Worm (Caenorhabditis elegans): Measurements from ENCODE around the gene hlh-12.

The hlh-12 gene

DNA sequence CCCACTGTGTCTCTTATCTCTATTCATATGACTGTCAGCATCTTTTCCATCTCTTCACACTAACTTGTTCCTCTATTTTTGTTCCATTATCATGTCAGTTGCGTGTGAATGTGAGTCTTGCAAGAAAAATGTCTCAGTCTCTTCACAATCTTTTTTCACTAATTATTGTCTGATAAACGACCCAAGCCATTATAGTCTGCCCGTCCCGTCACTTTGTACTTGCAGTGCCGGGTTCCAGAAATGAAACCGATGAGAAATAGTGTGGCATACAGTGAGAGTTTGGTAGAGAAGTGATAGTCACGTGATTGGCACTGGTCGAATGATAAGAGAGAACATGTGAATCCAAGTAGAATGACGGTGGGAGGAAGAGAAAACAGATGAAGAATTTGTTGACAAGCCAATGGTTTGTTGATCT is 48.4 kb upstream of the hlh-12 start (continued):
- TF ChIP-seq pbrm-1 (GFP tag; IDR thresholded peaks at IDR 0.05) (no peak; the same call in 1 of the 2 replicates), sptf-2 (GFP tag; optimal IDR thresholded peaks at IDR 0.05) (peak; percentile 22), F37B4.10 (GFP tag; IDR thresholded peaks at IDR 0.05) (0 out of 2 replicates have a peak, but pooled peaks have one; percentile 66), B0336.3 (GFP tag; IDR thresholded peaks at IDR 0.05) (peak; percentile 81), fkh-3 (tag; optimal IDR thresholded peaks at IDR 0.05) (no peak), nfya-2 (GFP tag; IDR thresholded peaks at IDR 0.05) (no peak), nhr-27 (tag; optimal IDR thresholded peaks at IDR 0.05) (no peak), ceh-40 (GFP tag; IDR thresholded peaks at IDR 0.05) (no peak), lin-54 (GFP tag; optimal IDR thresholded peaks at IDR 0.05) (peak; percentile 16), hlh-26 (GFP tag; conservative IDR thresholded peaks at IDR 0.05) (no peak), ztf-26 (tag; optimal IDR thresholded peaks at IDR 0.05) (peak; percentile 93), hrde-1 (tag; optimal IDR thresholded peaks at IDR 0.05; ENCODE audit: borderline replicate concordance) (no peak), mcd-1 (GFP tag; IDR thresholded peaks at IDR 0.05) (peak; percentile 36; the same call in 1 of the 2 replicates), ets-4 (GFP tag; optimal IDR thresholded peaks at IDR 0.05) (peak; percentile 97), mes-4 (tag; optimal IDR thresholded peaks at IDR 0.05) (no peak), ZK185.1 (tag; optimal IDR thresholded peaks at IDR 0.05; ENCODE audit: poor library complexity, severe bottlenecking) (peak; percentile 34), F57C9.4 (tag; optimal IDR thresholded peaks at IDR 0.05) (no peak), Y79H2A.3 (GFP tag; conservative IDR thresholded peaks at IDR 0.05) (0 out of 2 replicates have a peak, but pooled peaks have one; percentile 62), unc-130 (GFP tag; optimal IDR thresholded peaks at IDR 0.05) (no peak), dpff-1 (tag; optimal IDR thresholded peaks at IDR 0.05) (no peak), lin-26 (GFP tag; IDR thresholded peaks at IDR 0.05) (0 out of 2 replicates have a peak, but pooled peaks have one; percentile 17), nhr-80 (tag; optimal IDR thresholded peaks at IDR 0.05) (peak; percentile 99), efl-1 (GFP tag; optimal IDR thresholded peaks at IDR 0.05) (no peak), akir-1 (GFP tag; optimal IDR thresholded peaks at IDR 0.05) (no peak), cebp-2 (GFP tag; IDR thresholded peaks at IDR 0.05) (no peak), F23B12.7 (tag; optimal IDR thresholded peaks at IDR 0.05; ENCODE audit: insufficient read depth) (no peak), rec-8 (tag; optimal IDR thresholded peaks at IDR 0.05) (no peak), C06A6.2 (GFP tag; conservative IDR thresholded peaks at IDR 0.05) (peak; percentile 90), xnd-1 (tag; optimal IDR thresholded peaks at IDR 0.05) (no peak)

ce11 chrIV:8526579-8526978 is 47.3 kb upstream of the hlh-12 start:
- TF ChIP-seq madf-3 (GFP tag; IDR thresholded peaks at IDR 0.05) (no peak), F39B2.1 (GFP tag; IDR thresholded peaks at IDR 0.05) (no peak), dox-1 (GFP tag; IDR thresholded peaks at IDR 0.05) (no peak), atf-7 (tag; optimal IDR thresholded peaks at IDR 0.05) (no peak), sea-2 (GFP tag; IDR thresholded peaks at IDR 0.05) (no peak), sdz-38 (tag; optimal IDR thresholded peaks at IDR 0.05) (no peak), nfyb-1 (GFP tag; IDR thresholded peaks at IDR 0.05) (no peak), tbp1 (GFP tag; optimal IDR thresholded peaks at IDR 0.05) (no peak), chd-7 (tag; optimal IDR thresholded peaks at IDR 0.05) (no peak), ceh-100 (GFP tag; IDR thresholded peaks at IDR 0.05) (no peak), bed-1 (GFP tag; IDR thresholded peaks at IDR 0.05) (no peak), F22D6.2 (tag; optimal IDR thresholded peaks at IDR 0.05) (no peak), pha-4 (tag; optimal IDR thresholded peaks at IDR 0.05) (no peak), D2030.7 (GFP tag; IDR thresholded peaks at IDR 0.05) (no peak), let-526 (GFP tag; IDR thresholded peaks at IDR 0.05) (no peak), ccch-3 (GFP tag; optimal IDR thresholded peaks at IDR 0.05) (no peak), dpl-1 (GFP tag; optimal IDR thresholded peaks at IDR 0.05) (no peak)

Data from whole organism, young adult.